Worm (Caenorhabditis elegans) whole organism, L2 larva: ENCODE results near the gene snf-9.
A peak's percentile ranks its signal among the peaks of the same experiment; 100 is the strongest.

Experiments
- C34F6.9 ChIP-seq: fragments of 150-350 bp; optimal IDR thresholded peaks from 2 replicates; lab custom pipeline; 2014; ENCODE audit warnings: missing biosample characterization, missing genetic modification characterization
- R02D3.7 ChIP-seq: fragments of 150-350 bp; optimal IDR thresholded peaks from 2 replicates; lab custom pipeline; 2014; ENCODE audit warnings: missing biosample characterization, missing genetic modification characterization
- Y55F3AM.14 ChIP-seq: fragments of 200-800 bp; sonication (Bioruptor generic); optimal IDR thresholded peaks from 2 replicates; lab custom pipeline; 2018; ENCODE audit warnings: mild to moderate bottlenecking, missing genetic modification characterization, missing compliant biosample characterization
- ZK546.5 ChIP-seq: sonication (generic microtip); optimal IDR thresholded peaks from 2 replicates; lab custom pipeline; 2017; ENCODE audit warnings: missing biosample characterization, missing genetic modification characterization
- alr-1 ChIP-seq: fragments of 150-350 bp; optimal IDR thresholded peaks from 2 replicates; lab custom pipeline; 2014; ENCODE audit warnings: missing biosample characterization, missing genetic modification characterization
- blmp-1 ChIP-seq: sonication (generic microtip); optimal IDR thresholded peaks from 2 replicates; lab custom pipeline; 2017; ENCODE audit warnings: missing genetic modification characterization, mild to moderate bottlenecking, missing compliant biosample characterization, antibody characterized with exemption, moderate library complexity; ENCODE audit not compliant: insufficient read depth
- ceh-16 ChIP-seq: fragments of 150-350 bp; optimal IDR thresholded peaks from 2 replicates; lab custom pipeline; 2014; ENCODE audit warnings: missing biosample characterization, missing genetic modification characterization
- crh-2 ChIP-seq: sonication (generic microtip); optimal IDR thresholded peaks from 2 replicates; lab custom pipeline; 2017; ENCODE audit warnings: missing biosample characterization, missing genetic modification characterization
- dmd-4 ChIP-seq: sonication (generic microtip); optimal IDR thresholded peaks from 2 replicates; lab custom pipeline; 2017; ENCODE audit warnings: missing biosample characterization, missing genetic modification characterization
- egl-27 ChIP-seq: sonication (generic microtip); optimal IDR thresholded peaks from 3 replicates; lab custom pipeline; 2017; ENCODE audit warnings: missing biosample characterization, missing genetic modification reagents, missing genetic modification characterization
- elt-1 ChIP-seq: fragments of 150-350 bp; optimal IDR thresholded peaks from 2 replicates; lab custom pipeline; 2014; ENCODE audit warnings: missing biosample characterization, missing genetic modification characterization
- fos-1 ChIP-seq: fragments of 150-350 bp; optimal IDR thresholded peaks from 2 replicates; lab custom pipeline; 2014; ENCODE audit warnings: missing biosample characterization, missing genetic modification characterization
- gmeb-1 ChIP-seq: fragments of 150-350 bp; optimal IDR thresholded peaks from 2 replicates; lab custom pipeline; 2014; ENCODE audit warnings: missing biosample characterization, missing genetic modification characterization
- lin-11 ChIP-seq: fragments of 150-350 bp; sonication (generic microtip); optimal IDR thresholded peaks from 2 replicates; lab custom pipeline; 2014; ENCODE audit warnings: missing biosample characterization, missing genetic modification characterization, inconsistent platforms, mixed read lengths
- lin-13 ChIP-seq: fragments of 150-350 bp; optimal IDR thresholded peaks from 2 replicates; lab custom pipeline; 2014; ENCODE audit warnings: missing biosample characterization, missing genetic modification reagents, missing genetic modification characterization
- lsy-2 ChIP-seq, 2 experiments: fragments of 150-350 bp in 1 of 2; sonication (generic microtip) in 1 of 2; optimal IDR thresholded peaks; 2 replicates each; lab custom pipeline; 2014 to 2017; ENCODE audit warnings: missing biosample characterization in 2 of 2, missing genetic modification characterization in 2 of 2
- mdl-1 ChIP-seq, 2 experiments: fragments of 150-350 bp in 1 of 2; sonication (generic microtip) in 1 of 2; optimal IDR thresholded peaks; 2 replicates each; lab custom pipeline; 2017; ENCODE audit warnings: missing biosample characterization in 2 of 2, missing genetic modification characterization in 2 of 2
- nhr-10 ChIP-seq: sonication (generic microtip); optimal IDR thresholded peaks from 2 replicates; lab custom pipeline; 2017; ENCODE audit warnings: missing biosample characterization, missing genetic modification characterization
- nhr-129 ChIP-seq: fragments of 150-350 bp; optimal IDR thresholded peaks from 2 replicates; lab custom pipeline; 2014; ENCODE audit warnings: missing biosample characterization, missing genetic modification characterization
- nhr-21 ChIP-seq: fragments of 150-350 bp; optimal IDR thresholded peaks from 2 replicates; lab custom pipeline; 2014; ENCODE audit warnings: missing biosample characterization, missing genetic modification characterization
- nhr-23 ChIP-seq: fragments of 150-350 bp; optimal IDR thresholded peaks from 2 replicates; lab custom pipeline; 2014; ENCODE audit warnings: missing biosample characterization, missing genetic modification reagents, missing genetic modification characterization
- nhr-237 ChIP-seq: fragments of 150-350 bp; optimal IDR thresholded peaks from 2 replicates; lab custom pipeline; 2014; ENCODE audit warnings: missing biosample characterization, missing genetic modification characterization
- nhr-25 ChIP-seq: fragments of 150-350 bp; sonication (generic microtip); optimal IDR thresholded peaks from 3 replicates; lab custom pipeline; 2014; ENCODE audit warnings: missing biosample characterization, missing genetic modification characterization
- nhr-6 ChIP-seq: fragments of 150-350 bp; optimal IDR thresholded peaks from 2 replicates; lab custom pipeline; 2014; ENCODE audit warnings: missing biosample characterization, missing genetic modification characterization
- sma-3 ChIP-seq: sonication (generic microtip); optimal IDR thresholded peaks from 2 replicates; lab custom pipeline; 2016; ENCODE audit warnings: missing genetic modification reagents, missing genetic modification characterization, missing compliant biosample characterization
- sma-9 ChIP-seq, 2 experiments: fragments of 150-350 bp in 1 of 2; sonication (generic microtip) in 1 of 2; optimal IDR thresholded peaks; 2 replicates each; lab custom pipeline; 2014 to 2016; ENCODE audit warnings: missing genetic modification characterization in 2 of 2, mild to moderate bottlenecking in 1 of 2, missing biosample characterization in 1 of 2, missing compliant biosample characterization in 1 of 2, missing genetic modification reagents in 1 of 2, moderate library complexity in 1 of 2
- snpc-4 ChIP-seq: fragments of 150-350 bp; optimal IDR thresholded peaks from 2 replicates; lab custom pipeline; 2014; ENCODE audit warnings: missing biosample characterization, missing genetic modification characterization
- unc-39 ChIP-seq: fragments of 150-350 bp; optimal IDR thresholded peaks from 2 replicates; lab custom pipeline; 2014; ENCODE audit warnings: missing biosample characterization, missing genetic modification characterization
- unc-55 ChIP-seq: fragments of 150-350 bp; sonication (generic microtip); optimal IDR thresholded peaks from 3 replicates; lab custom pipeline; 2014; ENCODE audit warnings: missing biosample characterization, missing genetic modification reagents, missing genetic modification characterization
- unc-62 ChIP-seq: fragments of 150-350 bp; optimal IDR thresholded peaks from 2 replicates; lab custom pipeline; 2014; ENCODE audit warnings: missing biosample characterization, missing genetic modification reagents, missing genetic modification characterization
- ztf-11 ChIP-seq: sonication (generic microtip); optimal IDR thresholded peaks from 2 replicates; lab custom pipeline; 2017; ENCODE audit warnings: missing biosample characterization, missing genetic modification characterization
- ztf-4 ChIP-seq: fragments of 150-350 bp; optimal IDR thresholded peaks from 2 replicates; lab custom pipeline; 2014; ENCODE audit warnings: missing biosample characterization, missing genetic modification characterization

snf-9 gene

DNA sequence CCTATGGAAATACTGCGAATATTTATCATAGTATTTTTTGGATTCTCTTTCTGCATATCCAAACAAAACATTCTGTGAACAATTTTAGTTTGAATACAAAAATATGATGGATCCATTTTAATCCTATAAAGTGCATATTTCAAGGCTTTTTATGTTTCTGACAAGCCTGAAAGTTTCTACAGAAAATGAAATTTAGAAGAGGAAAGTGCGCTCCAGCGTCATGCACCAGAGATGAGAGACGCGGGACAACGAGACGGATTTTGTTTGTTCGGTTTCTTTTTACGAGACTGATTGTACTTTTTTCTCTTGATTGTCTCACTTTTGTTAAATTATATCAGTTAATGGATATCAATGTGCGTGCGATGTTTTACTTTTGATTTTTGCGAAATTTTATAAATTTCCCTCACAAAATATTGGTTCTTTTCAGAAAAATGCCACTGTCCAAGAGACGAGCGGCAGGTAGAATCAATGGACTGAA is 19.2 kb downstream of the snf-9 start, which contains the start of gene C49C3.6:
Gene C49C3.6, plus strand, starts transcription at position 428 of the 478 bp plus-strand sequence.
- TF ChIP-seq nhr-6 (tag; lab: Kevin White, UChicago) (no peak), unc-39 (no peak), unc-55 (GFP tag; lab: Kevin White, UChicago) (peak; percentile 29), lsy-2 (tag; optimal IDR thresholded peaks at IDR 0.05; lab: Kevin White, UChicago) (peak in 1 of 2 experiments; percentile 36), ztf-11 (no peak), nhr-10 (no peak), fos-1 (tag; lab: Kevin White, UChicago) (no peak), lin-13 (GFP tag; lab: Kevin White, UChicago) (peak; percentile 14), nhr-25 (tag; lab: Kevin White, UChicago) (peak; percentile 12), C34F6.9 (peak; percentile 31), unc-62 (GFP tag; lab: Kevin White, UChicago) (no peak), dmd-4 (no peak), egl-27 (tag; lab: Kevin White, UChicago) (no peak), nhr-129 (tag; lab: Kevin White, UChicago) (no peak), ZK546.5 (tag; lab: Kevin White, UChicago) (no peak), gmeb-1 (tag; lab: Kevin White, UChicago) (no peak)

DNA sequence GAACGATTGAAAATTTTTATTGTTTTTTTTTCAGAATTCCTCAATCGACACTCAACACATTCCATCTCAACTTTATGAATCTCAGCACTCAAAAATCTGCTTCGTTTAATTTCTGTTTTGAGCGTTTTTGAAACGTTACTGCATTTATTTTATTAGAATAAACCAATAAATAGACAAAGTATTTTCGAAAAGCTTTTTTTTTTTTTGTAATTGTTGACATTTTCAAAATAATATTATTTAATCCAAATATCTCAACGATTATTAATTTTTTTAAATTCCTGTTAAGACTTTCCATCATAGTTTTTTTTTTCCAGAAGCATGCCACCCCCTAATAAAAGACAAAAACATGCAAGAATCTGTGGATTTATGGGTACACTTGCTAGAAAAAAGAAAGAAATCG is 20.3 kb downstream of the snf-9 start, which contains the start of gene C49C3.7:
Gene C49C3.7, plus strand, starts transcription at position 301 of the 400 bp plus-strand sequence.
- no peak for TF ChIP-seq crh-2 (tag; lab: Kevin White, UChicago)
- no peak for TF ChIP-seq nhr-21 (tag; lab: Kevin White, UChicago)
- TF ChIP-seq snpc-4 (tag; lab: Kevin White, UChicago) = no peak
- no peak for TF ChIP-seq elt-1 (tag; lab: Kevin White, UChicago)
- TF ChIP-seq nhr-129 (tag; lab: Kevin White, UChicago) = no peak
- TF ChIP-seq unc-55 (GFP tag; lab: Kevin White, UChicago) = no peak
- TF ChIP-seq gmeb-1 (tag; lab: Kevin White, UChicago) = no peak
- TF ChIP-seq alr-1 (tag; lab: Kevin White, UChicago) = no peak
- no peak for TF ChIP-seq ztf-11
- no peak for TF ChIP-seq C34F6.9
- TF ChIP-seq lsy-2 (tag; optimal IDR thresholded peaks at IDR 0.05; lab: Kevin White, UChicago) = no peak
- no peak for TF ChIP-seq ceh-16 (tag; lab: Kevin White, UChicago)
- TF ChIP-seq blmp-1 (tag; lab: Kevin White, UChicago) = no peak
- TF ChIP-seq R02D3.7 (tag; lab: Kevin White, UChicago) = no peak
- TF ChIP-seq, all 48 proteins: peak for 0

- TF ChIP-seq C34F6.9 (peak; percentile 73), lin-11 (no peak), mdl-1 (tag; optimal IDR thresholded peaks at IDR 0.05; lab: Kevin White, UChicago) (no peak), nhr-25 (tag; lab: Kevin White, UChicago) (no peak), ztf-4 (no peak), nhr-129 (tag; lab: Kevin White, UChicago) (peak; percentile 41), nhr-237 (tag; lab: Kevin White, UChicago) (no peak), sma-3 (no peak), nhr-23 (tag; lab: Kevin White, UChicago) (no peak), Y55F3AM.14 (GFP tag; lab: Kevin White, UChicago) (no peak), lsy-2 (tag; optimal IDR thresholded peaks at IDR 0.05; lab: Kevin White, UChicago) (peak in 1 of 2 experiments; percentile 65), sma-9 (GFP tag; optimal IDR thresholded peaks at IDR 0.05; lab: Kevin White, UChicago) (no peak), sma-9 (tag; optimal IDR thresholded peaks at IDR 0.05; lab: Kevin White, UChicago) (no peak), ceh-16 (tag; lab: Kevin White, UChicago) (no peak), fos-1 (tag; lab: Kevin White, UChicago) (no peak), unc-55 (GFP tag; lab: Kevin White, UChicago) (peak; percentile 61), crh-2 (tag; lab: Kevin White, UChicago) (peak; percentile 62)
Observed at ce11 chrIV:17333542-17334281, 21.8 kb downstream of the snf-9 start, which contains the start of gene C49C3.15. TSS of gene C49C3.15 (plus strand) at chrIV:17334231.

- TF ChIP-seq nhr-129 (tag; lab: Kevin White, UChicago) = peak; percentile 8
- no peak for TF ChIP-seq nhr-25 (tag; lab: Kevin White, UChicago)
- peak; percentile 54 for TF ChIP-seq unc-55 (GFP tag; lab: Kevin White, UChicago)
- peak; percentile 61 for TF ChIP-seq C34F6.9
Observed at ce11 chrIV:17335031-17335430, 23.1 kb downstream of the snf-9 start, which contains the start of gene C49C3.8. TSS of gene C49C3.8 (plus strand) at chrIV:17335203.
